Fruit fly (Drosophila melanogaster) whole organism: ENCODE data around the gene CG12535.

Experiments
- Dll ChIP-seq: fragments of >200 bp; optimal IDR thresholded peaks from 2 replicates; lab custom pipeline; 2017
- EcR ChIP-seq, 2 experiments: fragments of >200 bp; optimal IDR thresholded peaks; 2 replicates each; lab custom pipeline; 2017; ENCODE audit warnings: missing biosample characterization in 2 of 2, missing genetic modification characterization in 2 of 2, missing genetic modification reagents in 2 of 2
- pan ChIP-seq: fragments of >200 bp; optimal IDR thresholded peaks from 2 replicates; lab custom pipeline; 2017
- psq ChIP-seq: fragments of >200 bp; optimal IDR thresholded peaks from 2 replicates; lab custom pipeline; 2017

- TF ChIP-seq Dll (no peak), pan (no peak), psq (lab: Kevin White, UChicago) (no peak), EcR (GFP tag; optimal IDR thresholded peaks at IDR 0.05; lab: Kevin White, UChicago) (no peak)
Observed at dm6 chrX:3435707-3436106, 13.0 kb downstream of the CG12535 start, which contains the start of gene CG14269.
